In genomic region chrX:2673272-2673671, ce11 we compare ENCODE assay signal across 2 worm cellular contexts.
TF ChIP-seq lines count a peak whose summit lies in the region.

Gene ser-7 (plus strand): TSS chrX:2673572.

TF ChIP-seq in whole organism, L2 larva, 48 proteins besides CTCF, POLR2A, EP300 and RAD21:
- TF ChIP-seq nhr-11 (tag; optimal IDR thresholded peaks at IDR 0.05; lab: Kevin White, UChicago) (no peak), Y55F3AM.14 (GFP tag; optimal IDR thresholded peaks at IDR 0.05; lab: Kevin White, UChicago) (peak; percentile 15)

TF ChIP-seq in whole organism, L4 larva, 104 proteins besides CTCF, POLR2A, EP300 and RAD21:
- TF ChIP-seq mxl-2 (GFP tag; conservative IDR thresholded peaks at IDR 0.05; lab: Robert Waterston, UW) (no peak), Y75B8A.6 (GFP tag; IDR thresholded peaks at IDR 0.05; lab: Robert Waterston, UW) (no peak), ZK337.2 (GFP tag; IDR thresholded peaks at IDR 0.05; lab: Robert Waterston, UW) (no peak), set-16 (GFP tag; IDR thresholded peaks at IDR 0.05; lab: Robert Waterston, UW) (peak; percentile 56; the same call in 1 of the 2 replicates), hmg-1.1 (GFP tag; IDR thresholded peaks at IDR 0.05; lab: Robert Waterston, UW) (0 out of 2 replicates have a peak, but pooled peaks have one; percentile 15), F44E2.7 (GFP tag; IDR thresholded peaks at IDR 0.05; lab: Robert Waterston, UW) (no peak), unc-39 (tag; optimal IDR thresholded peaks at IDR 0.05; lab: Kevin White, UChicago) (no peak), gei-8 (GFP tag; optimal IDR thresholded peaks at IDR 0.05; lab: Kevin White, UChicago) (no peak), nhr-237 (tag; optimal IDR thresholded peaks at IDR 0.05; lab: Kevin White, UChicago) (no peak), nhr-11 (tag; optimal IDR thresholded peaks at IDR 0.05; lab: Kevin White, UChicago) (no peak), mes-2 (tag; optimal IDR thresholded peaks at IDR 0.05; lab: Kevin White, UChicago; ENCODE audit: poor library complexity, severe bottlenecking) (no peak), R02D3.7 (tag; optimal IDR thresholded peaks at IDR 0.05; lab: Kevin White, UChicago) (no peak)
TF ChIP-seq in whole organism, L4 larva: peak in this region for 2.
